Fruit fly (Drosophila melanogaster) whole organism, embryonic: ENCODE measurements around the gene Rpn9.

Experiments used
- Aef1 ChIP-seq: fragments of 200-800 bp; sonication (Bioruptor generic); IDR thresholded peaks from 3 replicates; pipeline ENCODE4 v1.3.6; 2022; ENCODE audit warnings: missing biosample characterization, missing genetic modification characterization
- Bgb ChIP-seq: fragments of 200-800 bp; sonication (Bioruptor generic); IDR thresholded peaks from 2 replicates; pipeline ENCODE4 v1.3.6; 2022; ENCODE audit warnings: missing biosample characterization, missing genetic modification characterization; ENCODE audit not compliant: partially characterized antibody
- CG11456 ChIP-seq: fragments of 200-800 bp; sonication (Bioruptor generic); IDR thresholded peaks from 3 replicates; pipeline ENCODE4 v1.3.6; 2022; ENCODE audit warnings: missing biosample characterization, missing genetic modification characterization
- CG12071 ChIP-seq: fragments of 200-800 bp; sonication (Bioruptor generic); optimal IDR thresholded peaks from 3 replicates; lab custom pipeline; 2018; ENCODE audit warnings: missing biosample characterization, mild to moderate bottlenecking, missing genetic modification characterization
- CG13894 ChIP-seq: fragments of 200-800 bp; sonication (Bioruptor generic); optimal IDR thresholded peaks from 3 replicates; lab custom pipeline; 2018; ENCODE audit warnings: missing biosample characterization, mild to moderate bottlenecking, missing genetic modification characterization, moderate library complexity
- CG15601 ChIP-seq: fragments of 200-800 bp; sonication (Bioruptor generic); optimal IDR thresholded peaks from 3 replicates; lab custom pipeline; 2019; ENCODE audit warnings: missing biosample characterization, mild to moderate bottlenecking, missing genetic modification characterization, moderate library complexity
- CG17186 ChIP-seq: fragments of 200-800 bp; sonication (Bioruptor generic); optimal IDR thresholded peaks from 3 replicates; lab custom pipeline; 2017; ENCODE audit warnings: missing biosample characterization, missing genetic modification reagents, missing genetic modification characterization
- CG17385 ChIP-seq: fragments of 200-800 bp; sonication (Bioruptor generic); optimal IDR thresholded peaks from 3 replicates; lab custom pipeline; 2018; ENCODE audit warnings: missing biosample characterization, mild to moderate bottlenecking, missing genetic modification characterization
- CG2199 ChIP-seq: fragments of 200-800 bp; sonication (Bioruptor generic); IDR thresholded peaks from 3 replicates; pipeline ENCODE4 v1.3.6; 2022; ENCODE audit warnings: missing biosample characterization, missing genetic modification characterization
- CG30020 ChIP-seq: fragments of 200-800 bp; optimal IDR thresholded peaks from 2 replicates; lab custom pipeline; 2019; ENCODE audit warnings: missing biosample characterization, mild to moderate bottlenecking, missing genetic modification characterization, moderate library complexity
- CG31224 ChIP-seq: fragments of 200-800 bp; sonication (Bioruptor generic); IDR thresholded peaks from 2 replicates; pipeline ENCODE4 v1.3.6; 2022; ENCODE audit warnings: missing biosample characterization, missing genetic modification characterization
- CG6254 ChIP-seq: fragments of 200-800 bp; sonication (Bioruptor generic); optimal IDR thresholded peaks from 3 replicates; lab custom pipeline; 2017; ENCODE audit warnings: mild to moderate bottlenecking, missing biosample characterization, missing genetic modification reagents, missing genetic modification characterization
- CG6272 ChIP-seq: fragments of 200-800 bp; sonication (Bioruptor generic); IDR thresholded peaks from 2 replicates; pipeline ENCODE4 v1.3.6; 2022; ENCODE audit warnings: missing biosample characterization, missing genetic modification characterization
- CG6765 ChIP-seq: fragments of 200-800 bp; sonication (Bioruptor generic); optimal IDR thresholded peaks from 3 replicates; lab custom pipeline; 2017; ENCODE audit warnings: missing biosample characterization, mild to moderate bottlenecking, missing genetic modification characterization
- CG7839 ChIP-seq: fragments of 200-800 bp; sonication (Bioruptor generic); optimal IDR thresholded peaks from 3 replicates; lab custom pipeline; 2018; ENCODE audit warnings: missing biosample characterization, mild to moderate bottlenecking, missing genetic modification characterization, moderate library complexity
- CG7987 ChIP-seq: fragments of 200-800 bp; sonication (Bioruptor generic); optimal IDR thresholded peaks from 2 replicates; lab custom pipeline; 2018; ENCODE audit warnings: missing biosample characterization, mild to moderate bottlenecking, missing genetic modification characterization, moderate library complexity
- CG9797 ChIP-seq: fragments of 200-800 bp; sonication (Bioruptor generic); optimal IDR thresholded peaks from 3 replicates; lab custom pipeline; 2018; ENCODE audit warnings: missing biosample characterization, mild to moderate bottlenecking, missing genetic modification characterization
- CHES-1-like ChIP-seq: fragments of 200-800 bp; sonication (Bioruptor generic); optimal IDR thresholded peaks from 2 replicates; lab custom pipeline; 2016; ENCODE audit warnings: missing biosample characterization, missing genetic modification characterization
- E2f1 ChIP-seq: fragments of 200-800 bp; sonication (Bioruptor generic); IDR thresholded peaks from 2 replicates; pipeline ENCODE4 v1.3.6; 2022; ENCODE audit warnings: missing biosample characterization, missing genetic modification characterization
- Ets65A ChIP-seq: fragments of 200-800 bp; sonication (Bioruptor generic); peaks from one replicate; lab custom pipeline; 2016; ENCODE audit warnings: missing biosample characterization, missing genetic modification characterization
- Fer2 ChIP-seq: fragments of 200-800 bp; sonication (Bioruptor generic); optimal IDR thresholded peaks from 2 replicates; lab custom pipeline; 2018; ENCODE audit warnings: missing biosample characterization, mild to moderate bottlenecking, missing genetic modification characterization, moderate library complexity
- Fer3 ChIP-seq: fragments of 200-800 bp; sonication (Bioruptor generic); optimal IDR thresholded peaks from 2 replicates; lab custom pipeline; 2018; ENCODE audit warnings: missing biosample characterization, mild to moderate bottlenecking, missing genetic modification characterization, moderate library complexity
- Hmx ChIP-seq: fragments of 200-800 bp; sonication (Bioruptor generic); optimal IDR thresholded peaks from 2 replicates; lab custom pipeline; 2016; ENCODE audit warnings: missing biosample characterization, missing genetic modification characterization
- Kr ChIP-seq: fragments of 200-800 bp; sonication (Bioruptor generic); optimal IDR thresholded peaks from 2 replicates; lab custom pipeline; 2017; ENCODE audit warnings: missing biosample characterization, mild to moderate bottlenecking, missing genetic modification characterization
- Meics ChIP-seq: fragments of 200-800 bp; sonication (Bioruptor generic); optimal IDR thresholded peaks from 2 replicates; lab custom pipeline; 2017; ENCODE audit warnings: missing biosample characterization, mild to moderate bottlenecking, missing genetic modification characterization
- Nf-YA ChIP-seq: fragments of 200-800 bp; sonication (Bioruptor generic); IDR thresholded peaks from 2 replicates; pipeline ENCODE4 v1.3.6; 2022; ENCODE audit warnings: missing biosample characterization, missing genetic modification characterization
- Oli ChIP-seq: fragments of 200-800 bp; sonication (Bioruptor generic); optimal IDR thresholded peaks from 2 replicates; lab custom pipeline; 2018; ENCODE audit warnings: missing biosample characterization, mild to moderate bottlenecking, missing genetic modification characterization, moderate library complexity
- Scr ChIP-seq: fragments of 200-800 bp; sonication (Bioruptor generic); IDR thresholded peaks from 2 replicates; pipeline ENCODE4 v1.3.6; 2022; ENCODE audit warnings: missing biosample characterization, missing genetic modification characterization; ENCODE audit not compliant: partially characterized antibody
- Sin3A ChIP-seq: fragments of >200 bp; optimal IDR thresholded peaks from 2 replicates; lab custom pipeline; 2018
- Xbp1 ChIP-seq: fragments of 200-800 bp; sonication (Bioruptor generic); optimal IDR thresholded peaks from 3 replicates; lab custom pipeline; 2016; ENCODE audit warnings: missing biosample characterization, mild to moderate bottlenecking, missing genetic modification characterization
- YL-1 ChIP-seq: fragments of 200-800 bp; sonication (Bioruptor generic); optimal IDR thresholded peaks from 3 replicates; lab custom pipeline; 2017; ENCODE audit warnings: missing biosample characterization, mild to moderate bottlenecking, missing genetic modification characterization
- corto ChIP-seq: fragments of 200-800 bp; sonication (Bioruptor generic); optimal IDR thresholded peaks from 2 replicates; lab custom pipeline; 2016; ENCODE audit warnings: missing biosample characterization, mild to moderate bottlenecking, missing genetic modification characterization, moderate library complexity
- dm ChIP-seq: fragments of 200-800 bp; sonication (Bioruptor generic); optimal IDR thresholded peaks from 3 replicates; lab custom pipeline; 2016; ENCODE audit warnings: missing biosample characterization, missing genetic modification characterization
- en ChIP-seq: fragments of 200-800 bp; sonication (Bioruptor generic); optimal IDR thresholded peaks from 2 replicates; lab custom pipeline; 2016; ENCODE audit warnings: missing biosample characterization, missing genetic modification characterization
- fd64A ChIP-seq: fragments of 200-800 bp; sonication (Bioruptor generic); optimal IDR thresholded peaks from 3 replicates; lab custom pipeline; 2018; ENCODE audit warnings: missing biosample characterization, mild to moderate bottlenecking, missing genetic modification characterization
- ken ChIP-seq: fragments of 200-800 bp; sonication (Bioruptor generic); IDR thresholded peaks from 3 replicates; pipeline ENCODE4 v1.3.6; 2022; ENCODE audit warnings: missing biosample characterization, missing genetic modification characterization
- lola ChIP-seq, 3 experiments: fragments of >200 bp in 2 of 3; fragments of 200-800 bp in 1 of 3; sonication (Bioruptor generic) in 1 of 3; optimal IDR thresholded peaks; 2 replicates each; lab custom pipeline; 2017 to 2019; ENCODE audit warnings: missing biosample characterization in 3 of 3, missing genetic modification characterization in 3 of 3, mild to moderate bottlenecking in 1 of 3, moderate library complexity in 1 of 3
- pan ChIP-seq, 4 experiments: fragments of >200 bp in 3 of 4; fragments of 200-800 bp in 1 of 4; sonication (Bioruptor generic) in 1 of 4; optimal IDR thresholded peaks in 3 of 4; IDR thresholded peaks in 1 of 4; 2 replicates each; pipeline versions ENCODE4 v1.3.6 to Lab custom; 2017 to 2022; ENCODE audit warnings: missing biosample characterization in 2 of 4, missing genetic modification characterization in 2 of 4, mixed read lengths in 1 of 4
- pzg ChIP-seq: fragments of 200-800 bp; sonication (Bioruptor generic); optimal IDR thresholded peaks from 3 replicates; lab custom pipeline; 2018; ENCODE audit warnings: missing biosample characterization, mild to moderate bottlenecking, missing genetic modification characterization, moderate library complexity
- ranshi ChIP-seq: fragments of 200-800 bp; sonication (Bioruptor generic); IDR thresholded peaks from 2 replicates; pipeline ENCODE4 v1.3.6; 2022; ENCODE audit warnings: missing biosample characterization, missing genetic modification characterization
- row ChIP-seq: fragments of 200-800 bp; sonication (Bioruptor generic); IDR thresholded peaks from 3 replicates; pipeline ENCODE4 v1.3.6; 2022; ENCODE audit warnings: missing biosample characterization, missing genetic modification characterization
- salm ChIP-seq: fragments of 200-800 bp; sonication (Bioruptor generic); optimal IDR thresholded peaks from 2 replicates; lab custom pipeline; 2018; ENCODE audit warnings: missing biosample characterization, mild to moderate bottlenecking, missing genetic modification characterization
- sima ChIP-seq: fragments of 200-800 bp; sonication (Bioruptor generic); optimal IDR thresholded peaks from 2 replicates; lab custom pipeline; 2016; ENCODE audit warnings: missing biosample characterization, missing genetic modification characterization
- sisA ChIP-seq: fragments of 200-800 bp; sonication (Bioruptor generic); IDR thresholded peaks from 2 replicates; pipeline ENCODE4 v1.3.6; 2022; ENCODE audit warnings: missing biosample characterization, missing genetic modification characterization
- so ChIP-seq: fragments of 200-800 bp; sonication (Bioruptor generic); IDR thresholded peaks from 3 replicates; pipeline ENCODE4 v1.3.6; 2022; ENCODE audit warnings: missing biosample characterization, missing genetic modification characterization
- tna ChIP-seq: fragments of 200-800 bp; sonication (Bioruptor generic); IDR thresholded peaks from 2 replicates; pipeline ENCODE4 v1.3.6; 2022; ENCODE audit warnings: missing biosample characterization, missing genetic modification characterization; ENCODE audit not compliant: partially characterized antibody
- toy ChIP-seq: fragments of 200-800 bp; sonication (Bioruptor generic); IDR thresholded peaks from 2 replicates; pipeline ENCODE4 v1.3.6; 2022; ENCODE audit warnings: missing biosample characterization, missing genetic modification characterization
- trh ChIP-seq: fragments of 200-800 bp; sonication (Bioruptor generic); optimal IDR thresholded peaks from 2 replicates; lab custom pipeline; 2016; ENCODE audit warnings: missing biosample characterization, missing genetic modification characterization
- ttk ChIP-seq: fragments of 200-800 bp; sonication (Bioruptor generic); IDR thresholded peaks from 2 replicates; pipeline ENCODE4 v2.1.2; 2022; ENCODE audit warnings: missing biosample characterization, missing genetic modification characterization
- usp ChIP-seq: fragments of >200 bp; optimal IDR thresholded peaks from 2 replicates; lab custom pipeline; 2017; ENCODE audit warnings: missing biosample characterization, missing genetic modification characterization

Gene Rpn9

DNA sequence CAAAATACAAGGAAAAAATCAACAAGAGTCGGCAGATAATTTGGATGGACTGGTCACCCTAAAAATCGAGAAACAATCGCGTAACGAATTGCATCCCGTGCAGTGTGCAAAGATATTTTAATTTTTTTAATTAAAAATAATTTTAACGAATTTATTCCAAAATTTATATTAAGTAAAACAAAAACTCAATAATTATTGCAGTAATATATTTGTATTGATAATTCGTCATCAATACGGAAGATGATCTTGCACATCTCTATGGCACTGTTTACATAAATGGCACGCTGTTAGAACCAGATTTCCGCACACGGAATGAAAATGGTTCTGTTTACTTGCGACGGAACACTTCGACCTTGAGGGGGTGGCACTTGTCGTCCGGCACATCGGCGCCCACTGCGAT is 39.5 kb upstream of the Rpn9 start, which contains the start of gene tst (continued):
- TF ChIP-seq Xbp1 (peak; percentile 95), CG17385 (peak; percentile 84), Fer2 (tag; lab: Kevin White, UChicago) (peak; percentile 80), CG6272 (GFP tag; lab: Robert Waterston, UW) (peak; percentile 99), sima (GFP tag; lab: Kevin White, UChicago) (no peak), so (GFP tag; lab: Robert Waterston, UW) (peak; percentile 89), CG11456 (GFP tag; lab: Robert Waterston, UW) (peak; percentile 97), en (GFP tag; lab: Kevin White, UChicago) (no peak), lola (GFP tag; optimal IDR thresholded peaks at IDR 0.05; lab: Kevin White, UChicago) (peak in 1 of 3 experiments; percentile 88), E2f1 (GFP tag; lab: Robert Waterston, UW) (peak; percentile 97), pan (optimal IDR thresholded peaks at IDR 0.05; lab: Kevin White, UChicago) (no peak), pan (GFP tag; optimal IDR thresholded peaks at IDR 0.05 in 1 of 2, IDR thresholded peaks at IDR 0.05 in 1 of 2) (peak in 1 of 2 experiments; percentile 97), CG6254 (GFP tag; lab: Kevin White, UChicago) (peak; percentile 75), CG31224 (GFP tag; lab: Robert Waterston, UW) (peak; percentile 92), fd64A (GFP tag; lab: Kevin White, UChicago) (no peak), CG2199 (peak; percentile 94), Meics (GFP tag; lab: Kevin White, UChicago) (peak; percentile 100), Scr (GFP tag; lab: Robert Waterston, UW) (peak; percentile 61; the same call in 1 of the 2 replicates), trh (peak; percentile 84), row (GFP tag; lab: Robert Waterston, UW) (peak; percentile 99), Hmx (GFP tag; lab: Kevin White, UChicago) (no peak), Nf-YA (GFP tag; lab: Robert Waterston, UW) (peak; percentile 90), CHES-1-like (GFP tag; lab: Kevin White, UChicago) (peak; percentile 1), CG12071 (GFP tag; lab: Kevin White, UChicago) (no peak), pzg (peak; percentile 21), CG7839 (peak; percentile 93), Sin3A (lab: Kevin White, UChicago) (peak; percentile 5), CG9797 (peak; percentile 46), tna (GFP tag; lab: Robert Waterston, UW) (no peak), CG15601 (tag; lab: Kevin White, UChicago) (peak; percentile 85), CG13894 (tag; lab: Kevin White, UChicago) (no peak), corto (GFP tag; lab: Kevin White, UChicago) (peak; percentile 36), CG30020 (peak; percentile 72), Kr (GFP tag; lab: Kevin White, UChicago) (no peak), CG6765 (GFP tag; lab: Kevin White, UChicago) (peak; percentile 72), ken (GFP tag; lab: Robert Waterston, UW) (peak; percentile 95), usp (GFP tag; lab: Kevin White, UChicago) (no peak), ranshi (peak; percentile 97), salm (tag; lab: Kevin White, UChicago) (peak; percentile 80), Fer3 (tag; lab: Kevin White, UChicago) (peak; percentile 92), toy (GFP tag; lab: Robert Waterston, UW) (peak; percentile 77), Bgb (GFP tag; lab: Robert Waterston, UW) (0 out of 2 replicates have a peak, but pooled peaks have one; percentile 9), sisA (peak; percentile 97), Ets65A (GFP tag; lab: Kevin White, UChicago) (peak; percentile 92), Oli (peak; percentile 87), Aef1 (GFP tag; lab: Robert Waterston, UW) (peak; percentile 97), YL-1 (GFP tag; lab: Kevin White, UChicago) (peak; percentile 71), ttk (GFP tag; lab: Robert Waterston, UW) (peak; percentile 98), CG17186 (GFP tag; lab: Kevin White, UChicago) (no peak), dm (GFP tag; lab: Kevin White, UChicago) (no peak), CG7987 (peak; percentile 75)
